Fruit fly (Drosophila melanogaster) whole organism, wandering third instar larva: ENCODE data around the gene CG31792.

ENCODE experiments used
- CG32264 ChIP-seq: fragments of 200-800 bp; sonication (Bioruptor generic); optimal IDR thresholded peaks from 2 replicates; lab custom pipeline; 2016; ENCODE audit warnings: missing biosample characterization, missing genetic modification characterization
- CG9705 ChIP-seq: fragments of 200-800 bp; sonication (Bioruptor generic); optimal IDR thresholded peaks from 2 replicates; lab custom pipeline; 2018; ENCODE audit warnings: missing biosample characterization, mild to moderate bottlenecking, missing genetic modification characterization
- CrebA ChIP-seq: fragments of 200-800 bp; sonication (Bioruptor generic); optimal IDR thresholded peaks from 2 replicates; lab custom pipeline; 2016; ENCODE audit warnings: missing biosample characterization, mild to moderate bottlenecking, missing genetic modification characterization, borderline replicate concordance
- Dfd ChIP-seq: fragments of >200 bp; optimal IDR thresholded peaks from 2 replicates; lab custom pipeline; 2017; ENCODE audit warnings: missing biosample characterization, missing genetic modification characterization
- GATAd ChIP-seq: sonication (Bioruptor generic); optimal IDR thresholded peaks from 2 replicates; lab custom pipeline; 2016; ENCODE audit warnings: missing biosample characterization, missing genetic modification characterization
- HLH106 ChIP-seq: fragments of 200-800 bp; optimal IDR thresholded peaks from 3 replicates; lab custom pipeline; 2019; ENCODE audit warnings: missing biosample characterization, mild to moderate bottlenecking, missing genetic modification characterization, moderate library complexity
- Hnf4 ChIP-seq: fragments of 200-800 bp; sonication (Bioruptor generic); optimal IDR thresholded peaks from 2 replicates; lab custom pipeline; 2016; ENCODE audit warnings: missing biosample characterization, mild to moderate bottlenecking, missing genetic modification characterization
- Hr78 ChIP-seq: fragments of >200 bp; optimal IDR thresholded peaks from 2 replicates; lab custom pipeline; 2017; ENCODE audit warnings: missing biosample characterization, missing genetic modification characterization
- Hr83 ChIP-seq: fragments of 200-300 bp; sonication (Bioruptor generic); optimal IDR thresholded peaks from 2 replicates; lab custom pipeline; 2016; ENCODE audit warnings: missing biosample characterization, mild to moderate bottlenecking, missing genetic modification characterization, moderate library complexity; ENCODE audit not compliant: poor library complexity, severe bottlenecking
- Jra ChIP-seq: sonication (Bioruptor generic); optimal IDR thresholded peaks from 2 replicates; lab custom pipeline; 2016; ENCODE audit warnings: missing biosample characterization, missing genetic modification characterization
- Mio ChIP-seq: sonication (Bioruptor generic); optimal IDR thresholded peaks from 2 replicates; lab custom pipeline; 2016; ENCODE audit warnings: missing biosample characterization, missing genetic modification characterization
- Myc ChIP-seq: fragments of >200 bp; optimal IDR thresholded peaks from 2 replicates; lab custom pipeline; 2017
- OdsH ChIP-seq: fragments of 200-800 bp; sonication (Bioruptor generic); optimal IDR thresholded peaks from 2 replicates; lab custom pipeline; 2016; ENCODE audit warnings: missing biosample characterization, mild to moderate bottlenecking, missing genetic modification characterization
- Rel ChIP-seq, 2 experiments: fragments of 200-800 bp; sonication (Bioruptor generic) in 1 of 2; optimal IDR thresholded peaks; 2 replicates in 1 of 2; 3 replicates in 1 of 2; lab custom pipeline; 2016 to 2019; ENCODE audit warnings: mild to moderate bottlenecking in 2 of 2, missing biosample characterization in 2 of 2, missing genetic modification characterization in 2 of 2, moderate library complexity in 1 of 2
- Vsx2 ChIP-seq: fragments of 200-300, 225-300 bp; sonication (Bioruptor generic); optimal IDR thresholded peaks from 2 replicates; lab custom pipeline; 2018; ENCODE audit warnings: missing biosample characterization, missing genetic modification characterization; ENCODE audit not compliant: partially characterized antibody
- br ChIP-seq: fragments of 200-800 bp; sonication (Bioruptor generic); optimal IDR thresholded peaks from 2 replicates; lab custom pipeline; 2016; ENCODE audit warnings: missing biosample characterization, missing genetic modification characterization
- brk ChIP-seq: fragments of 200-800 bp; sonication (Bioruptor generic); optimal IDR thresholded peaks from 2 replicates; lab custom pipeline; 2016; ENCODE audit warnings: missing biosample characterization, mild to moderate bottlenecking, missing genetic modification characterization
- dl ChIP-seq, 2 experiments: fragments of 175-275, 200-275 bp in 1 of 2; fragments of 200-275 bp in 1 of 2; sonication (Bioruptor generic); optimal IDR thresholded peaks; lab custom pipeline; 2018; ENCODE audit warnings: mild to moderate bottlenecking in 2 of 2, missing biosample characterization in 2 of 2, missing genetic modification characterization in 2 of 2, moderate library complexity in 2 of 2; ENCODE audit not compliant: partially characterized antibody in 2 of 2, insufficient read depth in 1 of 2
- dsf ChIP-seq: sonication (Bioruptor generic); optimal IDR thresholded peaks from 2 replicates; lab custom pipeline; 2016; ENCODE audit warnings: missing biosample characterization, missing genetic modification characterization, borderline replicate concordance
- ey ChIP-seq: fragments of 200-800 bp; sonication (Bioruptor generic); optimal IDR thresholded peaks from 2 replicates; lab custom pipeline; 2016; ENCODE audit warnings: missing biosample characterization, missing genetic modification characterization
- foxo ChIP-seq, 2 experiments: fragments of 200-800 bp; sonication (Bioruptor generic); optimal IDR thresholded peaks; 2 replicates in 1 of 2; 3 replicates in 1 of 2; lab custom pipeline; 2016 to 2017; ENCODE audit warnings: missing biosample characterization in 2 of 2, missing genetic modification characterization in 2 of 2
- fru ChIP-seq: fragments of 200-800 bp; sonication (Bioruptor generic); optimal IDR thresholded peaks from 3 replicates; lab custom pipeline; 2016; ENCODE audit warnings: missing biosample characterization, mild to moderate bottlenecking, missing genetic modification characterization
- h ChIP-seq: fragments of 200-800 bp; sonication (Bioruptor generic); optimal IDR thresholded peaks from 3 replicates; lab custom pipeline; 2016; ENCODE audit warnings: missing biosample characterization, mild to moderate bottlenecking, missing genetic modification characterization
- jim ChIP-seq: fragments of 175-275, 200-325 bp; sonication (Bioruptor generic); optimal IDR thresholded peaks from 2 replicates; lab custom pipeline; 2016; ENCODE audit warnings: missing biosample characterization, mild to moderate bottlenecking, missing genetic modification characterization
- lola ChIP-seq: fragments of >200 bp; optimal IDR thresholded peaks from 2 replicates; lab custom pipeline; 2017; ENCODE audit warnings: missing biosample characterization, missing genetic modification characterization
- pan ChIP-seq: fragments of >200 bp; optimal IDR thresholded peaks from 2 replicates; lab custom pipeline; 2017
- rgr ChIP-seq: fragments of 200-800 bp; sonication (Bioruptor generic); optimal IDR thresholded peaks from 3 replicates; lab custom pipeline; 2016; ENCODE audit warnings: missing biosample characterization, mild to moderate bottlenecking, missing genetic modification characterization
- sv ChIP-seq: fragments of 200-800 bp; sonication (Bioruptor generic); optimal IDR thresholded peaks from 3 replicates; lab custom pipeline; 2016; ENCODE audit warnings: missing biosample characterization, missing genetic modification characterization
- tai ChIP-seq: sonication (Bioruptor generic); optimal IDR thresholded peaks from 2 replicates; lab custom pipeline; 2016; ENCODE audit warnings: missing biosample characterization, missing genetic modification characterization
- usp ChIP-seq: fragments of >200 bp; optimal IDR thresholded peaks from 2 replicates; lab custom pipeline; 2017; ENCODE audit warnings: missing biosample characterization, missing genetic modification characterization
- woc ChIP-seq: sonication (Bioruptor generic); optimal IDR thresholded peaks from 2 replicates; lab custom pipeline; 2016; ENCODE audit warnings: missing biosample characterization, mild to moderate bottlenecking, missing genetic modification characterization

CG31792 gene

dm6 chr2L:18979407-18979806 lies 17.8 kb upstream of the CG31792 start:
- TF ChIP-seq HLH106 (tag; lab: Kevin White, UChicago) (no peak), pan (lab: Kevin White, UChicago) (no peak), usp (GFP tag; lab: Kevin White, UChicago) (no peak), OdsH (GFP tag; lab: Kevin White, UChicago) (no peak), CG9705 (no peak), sv (no peak), fru (GFP tag; lab: Kevin White, UChicago) (no peak)
- TF ChIP-seq, all 38 proteins: peak for 0

DNA sequence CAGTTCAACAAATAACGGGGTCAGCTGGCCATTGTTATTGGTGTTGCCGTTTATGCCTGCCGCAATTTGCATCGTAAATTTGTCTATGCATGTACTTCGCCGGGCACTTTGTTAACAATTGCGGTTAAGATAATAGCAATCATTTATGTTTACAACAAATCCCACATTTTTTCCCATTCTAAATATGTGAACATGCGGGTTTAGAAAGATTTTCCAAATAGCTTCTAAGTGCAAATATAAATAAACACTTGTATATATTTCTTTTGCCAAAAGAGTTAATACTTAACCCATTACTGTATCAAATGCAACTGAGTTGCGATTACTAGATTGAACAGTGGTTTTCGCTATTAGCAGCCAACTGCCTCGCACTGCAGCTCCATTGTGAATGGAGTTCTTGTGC lies 16.3 kb upstream of the CG31792 start:
- TF ChIP-seq br (GFP tag; lab: Kevin White, UChicago) (no peak), OdsH (GFP tag; lab: Kevin White, UChicago) (no peak), Dfd (no peak), Rel (GFP tag; optimal IDR thresholded peaks at IDR 0.05; lab: Kevin White, UChicago) (no peak), Rel (tag; optimal IDR thresholded peaks at IDR 0.05; lab: Kevin White, UChicago) (no peak), jim (GFP tag; lab: Kevin White, UChicago) (no peak), Vsx2 (GFP tag; lab: Kevin White, UChicago) (no peak), brk (no peak), Mio (no peak), sv (no peak), usp (GFP tag; lab: Kevin White, UChicago) (no peak), h (GFP tag; lab: Kevin White, UChicago) (no peak), woc (no peak), Hnf4 (GFP tag; lab: Kevin White, UChicago) (no peak), Hr78 (GFP tag; lab: Kevin White, UChicago) (no peak), tai (GFP tag; lab: Kevin White, UChicago) (no peak), Myc (lab: Kevin White, UChicago) (no peak), CG32264 (no peak)

- TF ChIP-seq Mio (no peak), h (GFP tag; lab: Kevin White, UChicago) (peak; percentile 41), CrebA (GFP tag; lab: Kevin White, UChicago) (no peak), Hr83 (peak; percentile 98), tai (GFP tag; lab: Kevin White, UChicago) (no peak), CG9705 (no peak), brk (peak; percentile 47), Jra (GFP tag; lab: Kevin White, UChicago) (peak; percentile 43), Myc (lab: Kevin White, UChicago) (no peak), Dfd (no peak), CG32264 (no peak), pan (lab: Kevin White, UChicago) (no peak), dl (GFP tag; optimal IDR thresholded peaks at IDR 0.05; lab: Kevin White, UChicago; ENCODE audit: insufficient read depth in 1 of 2, partially characterized antibody in 2 of 2) (no peak), fru (GFP tag; lab: Kevin White, UChicago) (peak; percentile 21), Hnf4 (GFP tag; lab: Kevin White, UChicago) (peak; percentile 66), woc (no peak), GATAd (GFP tag; lab: Kevin White, UChicago) (no peak), lola (GFP tag; lab: Kevin White, UChicago) (no peak), HLH106 (tag; lab: Kevin White, UChicago) (no peak), dsf (GFP tag; lab: Kevin White, UChicago) (no peak), Rel (GFP tag; optimal IDR thresholded peaks at IDR 0.05; lab: Kevin White, UChicago) (no peak), Rel (tag; optimal IDR thresholded peaks at IDR 0.05; lab: Kevin White, UChicago) (no peak), foxo (GFP tag; optimal IDR thresholded peaks at IDR 0.05; lab: Kevin White, UChicago) (peak in 1 of 2 experiments; percentile 17), Vsx2 (GFP tag; lab: Kevin White, UChicago) (no peak), ey (GFP tag; lab: Kevin White, UChicago) (no peak), rgr (peak; percentile 57), br (GFP tag; lab: Kevin White, UChicago) (peak; percentile 31), OdsH (GFP tag; lab: Kevin White, UChicago) (peak; percentile 45)
Observed at dm6 chr2L:18981484-18981883, 15.8 kb upstream of the CG31792 start.

dm6 chr2L:18981947-18982579 lies 15.2 kb upstream of the CG31792 start:
- TF ChIP-seq dsf (GFP tag; lab: Kevin White, UChicago) (no peak), foxo (GFP tag; optimal IDR thresholded peaks at IDR 0.05; lab: Kevin White, UChicago) (peak in 1 of 2 experiments; percentile 20), Hr78 (GFP tag; lab: Kevin White, UChicago) (no peak)
- TF ChIP-seq, all 38 proteins: peak for 1
